Worm (Caenorhabditis elegans): Measurements from ENCODE around the gene F56C3.9.

- TF ChIP-seq unc-55 (GFP tag; optimal IDR thresholded peaks at IDR 0.05) (no peak), ets-4 (tag; optimal IDR thresholded peaks at IDR 0.05) (no peak), pqm-1 (tag; optimal IDR thresholded peaks at IDR 0.05) (no peak), dve-1 (tag; optimal IDR thresholded peaks at IDR 0.05) (no peak), ceh-30 (tag; optimal IDR thresholded peaks at IDR 0.05) (no peak)
Measured at ce11 chrX:1397516-1397915, 3.7 kb upstream of the F56C3.9 start, which contains the start of gene H39E20.1.
